Worm (Caenorhabditis elegans): Measurements from ENCODE around the gene pho-4.

DNA sequence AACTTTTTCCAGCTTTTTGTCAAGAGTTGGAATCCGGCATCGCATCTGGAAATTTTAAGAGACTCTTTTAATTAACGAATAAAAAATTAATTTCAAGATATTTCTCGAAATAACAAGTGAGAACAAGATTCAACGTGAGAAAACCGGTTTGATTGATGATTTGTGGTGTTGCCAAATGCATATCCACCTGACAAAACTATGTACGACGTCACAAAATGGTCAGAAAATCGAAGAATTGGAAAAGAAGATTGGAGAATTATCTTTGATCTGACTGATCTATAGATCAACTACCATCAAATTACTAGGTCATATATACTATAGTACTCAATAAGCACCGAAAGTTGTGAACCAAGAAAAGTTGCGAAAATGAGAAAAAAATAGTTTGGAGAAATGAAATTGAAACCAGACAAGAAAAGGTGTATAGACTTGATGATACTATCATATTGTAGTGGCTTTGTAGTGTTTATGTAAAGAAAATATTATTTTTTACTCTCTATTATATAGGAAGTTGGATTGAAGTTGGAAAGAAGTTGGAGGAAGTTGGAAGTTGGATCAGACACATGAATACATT is 8.6 kb upstream of the pho-4 start, which contains the start of gene ptr-6:
- no peak for TF ChIP-seq dao-5 (tag; optimal IDR thresholded peaks at IDR 0.05)
- TF ChIP-seq him-1 (tag; optimal IDR thresholded peaks at IDR 0.05), result no peak
- no peak for TF ChIP-seq W03F9.2 (tag; optimal IDR thresholded peaks at IDR 0.05)
